Fruit fly (Drosophila melanogaster) whole organism, wandering third instar larva: ENCODE results near the gene mRpS35.

ENCODE experiments used
- CG9705 ChIP-seq: fragments of 200-800 bp; sonication (Bioruptor generic); optimal IDR thresholded peaks from 2 replicates; lab custom pipeline; 2018; ENCODE audit warnings: missing biosample characterization, mild to moderate bottlenecking, missing genetic modification characterization
- CrebA ChIP-seq: fragments of 200-800 bp; sonication (Bioruptor generic); optimal IDR thresholded peaks from 2 replicates; lab custom pipeline; 2016; ENCODE audit warnings: missing biosample characterization, mild to moderate bottlenecking, missing genetic modification characterization, borderline replicate concordance
- lola ChIP-seq: fragments of >200 bp; optimal IDR thresholded peaks from 2 replicates; lab custom pipeline; 2017; ENCODE audit warnings: missing biosample characterization, missing genetic modification characterization
- rgr ChIP-seq: fragments of 200-800 bp; sonication (Bioruptor generic); optimal IDR thresholded peaks from 3 replicates; lab custom pipeline; 2016; ENCODE audit warnings: missing biosample characterization, mild to moderate bottlenecking, missing genetic modification characterization
- sv ChIP-seq: fragments of 200-800 bp; sonication (Bioruptor generic); optimal IDR thresholded peaks from 3 replicates; lab custom pipeline; 2016; ENCODE audit warnings: missing biosample characterization, missing genetic modification characterization
- tai ChIP-seq: sonication (Bioruptor generic); optimal IDR thresholded peaks from 2 replicates; lab custom pipeline; 2016; ENCODE audit warnings: missing biosample characterization, missing genetic modification characterization

dm6 chr3L:2828163-2828562 lies 47.5 kb downstream of the mRpS35 start:
- TF ChIP-seq CrebA (GFP tag; lab: Kevin White, UChicago) (no peak), rgr (GFP tag; lab: Kevin White, UChicago) (no peak), tai (GFP tag; lab: Kevin White, UChicago) (no peak), CG9705 (GFP tag; lab: Kevin White, UChicago) (no peak), lola (GFP tag; lab: Kevin White, UChicago) (no peak), sv (no peak)
